Worm (Caenorhabditis elegans) whole organism, L4/young adult: ENCODE results near the gene btb-8.

Source experiments
- W03F9.2 ChIP-seq: fragments of 150-350 bp; optimal IDR thresholded peaks from 2 replicates; lab custom pipeline; 2014; ENCODE audit warnings: missing biosample characterization, missing genetic modification characterization
- dao-5 ChIP-seq: sonication (generic microtip); optimal IDR thresholded peaks from 2 replicates; lab custom pipeline; 2016; ENCODE audit warnings: missing genotype, missing genetic modification characterization, moderate library complexity, missing compliant biosample characterization
- him-1 ChIP-seq: sonication (generic microtip); optimal IDR thresholded peaks from 2 replicates; lab custom pipeline; 2016; ENCODE audit warnings: missing genotype, missing genetic modification reagents, missing genetic modification characterization, missing compliant biosample characterization

DNA sequence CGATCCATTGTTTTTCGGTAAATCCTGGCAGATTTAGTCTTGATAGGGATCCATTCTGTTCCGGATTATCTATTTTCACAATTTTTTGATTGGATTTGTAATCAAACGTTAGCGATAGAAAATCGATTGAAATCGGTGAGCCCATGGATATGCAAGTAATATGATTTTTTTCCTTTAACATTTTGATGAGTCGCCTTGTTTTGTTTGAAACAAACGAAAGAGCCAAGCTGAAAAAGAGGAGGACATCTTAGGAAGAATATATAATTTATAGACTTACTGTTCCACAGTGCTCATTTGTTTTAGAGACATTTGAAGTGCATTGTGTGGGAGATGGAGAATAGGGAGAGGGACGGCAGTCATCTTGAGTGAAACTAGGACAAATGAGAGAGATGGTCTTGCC is 33.8 kb upstream of the btb-8 start, which contains the start of the genes fbxb-18 and fbxb-19:
- TF ChIP-seq him-1 (tag; lab: Kevin White, UChicago) (no peak), dao-5 (tag; lab: Kevin White, UChicago) (no peak), W03F9.2 (tag; lab: Kevin White, UChicago) (no peak)
